Fruit fly (Drosophila melanogaster): ENCODE measurements around the gene r2d2.

DNA sequence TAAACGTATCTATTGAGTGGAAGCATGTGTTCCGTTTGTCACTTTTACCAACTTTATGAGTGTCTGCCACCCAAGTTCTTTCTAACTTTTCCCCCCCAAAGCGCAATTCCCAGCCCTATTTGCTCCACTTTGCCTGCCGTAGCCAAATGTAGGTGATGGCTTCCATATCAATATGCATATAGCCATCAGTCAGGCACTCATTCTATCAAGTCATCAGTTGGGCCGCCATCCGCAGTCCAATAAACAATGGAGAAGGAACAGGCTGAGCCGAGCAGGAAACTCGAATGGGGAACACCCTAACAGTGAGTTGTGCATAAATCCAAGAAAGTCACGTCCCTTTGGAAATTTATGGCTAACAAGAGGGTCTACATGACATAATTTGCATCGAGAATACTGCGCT is 7.6 kb downstream of the r2d2 start:
- no peak for TF ChIP-seq h (optimal IDR thresholded peaks at IDR 0.05)
- TF ChIP-seq Sin3A (optimal IDR thresholded peaks at IDR 0.05), result no peak
- TF ChIP-seq Myc (optimal IDR thresholded peaks at IDR 0.05), result no peak
